Fruit fly (Drosophila melanogaster) whole organism, prepupa: ENCODE measurements around the gene CG34260.

Source experiments
- CG10631 ChIP-seq: fragments of 200-800 bp; sonication (Bioruptor generic); optimal IDR thresholded peaks from 2 replicates; lab custom pipeline; 2016; ENCODE audit warnings: missing biosample characterization, missing genetic modification characterization
- CG16779 ChIP-seq: fragments of 200-800 bp; sonication (Bioruptor generic); optimal IDR thresholded peaks from 3 replicates; lab custom pipeline; 2017; ENCODE audit warnings: missing biosample characterization, mild to moderate bottlenecking, missing genetic modification characterization
- CG3032 ChIP-seq: fragments of 200-800 bp; optimal IDR thresholded peaks from 2 replicates; lab custom pipeline; 2019; ENCODE audit warnings: missing biosample characterization, mild to moderate bottlenecking, missing genetic modification characterization, moderate library complexity
- CG6808 ChIP-seq: fragments of 200-800 bp; sonication (Bioruptor generic); optimal IDR thresholded peaks from 3 replicates; lab custom pipeline; 2017; ENCODE audit warnings: missing biosample characterization, missing genetic modification characterization, mild to moderate bottlenecking, moderate library complexity, missing genetic modification reagents
- CG8319 ChIP-seq: fragments of 200-800 bp; sonication (Bioruptor generic); optimal IDR thresholded peaks from 3 replicates; lab custom pipeline; 2016; ENCODE audit warnings: missing biosample characterization, missing genetic modification characterization
- Hr4 ChIP-seq: fragments of 200-800 bp; sonication (Bioruptor generic); optimal IDR thresholded peaks from 3 replicates; lab custom pipeline; 2016; ENCODE audit warnings: missing biosample characterization, missing genetic modification characterization
- OdsH ChIP-seq: fragments of 200-800 bp; sonication (Bioruptor generic); optimal IDR thresholded peaks from 3 replicates; lab custom pipeline; 2016; ENCODE audit warnings: missing biosample characterization, missing genetic modification characterization
- Sox14 ChIP-seq: fragments of 200-800 bp; sonication (Bioruptor generic); optimal IDR thresholded peaks from 3 replicates; lab custom pipeline; 2016; ENCODE audit warnings: missing biosample characterization, missing genetic modification characterization
- dac ChIP-seq: fragments of 200-800 bp; sonication (Bioruptor generic); optimal IDR thresholded peaks from 2 replicates; lab custom pipeline; 2017; ENCODE audit warnings: missing biosample characterization, mild to moderate bottlenecking, missing genetic modification characterization
- ss ChIP-seq, 2 experiments: fragments of 200-800 bp; sonication (Bioruptor generic); optimal IDR thresholded peaks; 2 replicates in 1 of 2; 3 replicates in 1 of 2; lab custom pipeline; 2017 to 2018; ENCODE audit warnings: mild to moderate bottlenecking in 2 of 2, missing biosample characterization in 2 of 2, missing genetic modification characterization in 2 of 2, moderate library complexity in 1 of 2

dm6 chr3L:20739414-20739813 lies 25.5 kb downstream of the CG34260 start, which contains the start of gene Gr77a:
- TF ChIP-seq Hr4, result no peak
- no peak for TF ChIP-seq Sox14 (GFP tag; lab: Kevin White, UChicago)
- peak; percentile 58 for TF ChIP-seq CG10631 (GFP tag; lab: Kevin White, UChicago)
- TF ChIP-seq OdsH (GFP tag; lab: Kevin White, UChicago), result peak; percentile 32
- no peak for TF ChIP-seq dac (GFP tag; lab: Kevin White, UChicago)
- TF ChIP-seq CG3032, result peak; percentile 50
- no peak for TF ChIP-seq CG8319 (GFP tag; lab: Kevin White, UChicago)
- TF ChIP-seq CG6808, result no peak
- no peak for TF ChIP-seq CG16779 (tag; lab: Kevin White, UChicago)
- peak in 1 of 2 experiments; percentile 53 for TF ChIP-seq ss (GFP tag; optimal IDR thresholded peaks at IDR 0.05; lab: Kevin White, UChicago)
